Worm (Caenorhabditis elegans) whole organism, young adult: ENCODE results near the gene cin-4.
A peak's percentile ranks its signal among the peaks of the same experiment; 100 is the strongest.

Experiments used
- B0336.3 ChIP-seq: fragments of 200-800 bp; sonication (Bioruptor generic); IDR thresholded peaks from 2 replicates; pipeline ENCODE4 v1.3.6; 2022; ENCODE audit warnings: missing genetic modification characterization, missing compliant biosample characterization
- C06A6.2 ChIP-seq: fragments of 200-800 bp; sonication (Bioruptor generic); conservative IDR thresholded peaks from 2 replicates; pipeline ENCODE4 v1.3.6; 2022; ENCODE audit warnings: missing genetic modification characterization, missing compliant biosample characterization
- D2030.7 ChIP-seq: fragments of 200-800 bp; sonication (Bioruptor generic); IDR thresholded peaks from 2 replicates; pipeline ENCODE4 v1.3.6; 2022; ENCODE audit warnings: missing genetic modification reagents, missing genetic modification characterization, missing compliant biosample characterization
- F39B2.1 ChIP-seq: fragments of 200-800 bp; sonication (Bioruptor generic); IDR thresholded peaks from 2 replicates; pipeline ENCODE4 v1.3.6; 2022; ENCODE audit warnings: missing genetic modification reagents, missing genetic modification characterization, missing compliant biosample characterization
- F49E8.2 ChIP-seq: sonication (generic microtip); optimal IDR thresholded peaks from 3 replicates; lab custom pipeline; 2017; ENCODE audit warnings: missing genetic modification characterization, mild to moderate bottlenecking, missing compliant biosample characterization, antibody characterized with exemption, moderate library complexity; ENCODE audit not compliant: insufficient read depth
- F52B5.7 ChIP-seq: sonication (generic microtip); optimal IDR thresholded peaks from 2 replicates; lab custom pipeline; 2016; ENCODE audit warnings: mild to moderate bottlenecking, missing genetic modification characterization, missing compliant biosample characterization
- F57A8.1 ChIP-seq: fragments of 200-800 bp; sonication (Bioruptor generic); optimal IDR thresholded peaks from 2 replicates; lab custom pipeline; 2018; ENCODE audit warnings: mild to moderate bottlenecking, missing genetic modification characterization, moderate library complexity, missing compliant biosample characterization
- F57C9.4 ChIP-seq: sonication (generic microtip); optimal IDR thresholded peaks from 2 replicates; lab custom pipeline; 2017; ENCODE audit warnings: mild to moderate bottlenecking, missing genetic modification characterization, missing compliant biosample characterization
- T07F8.4 ChIP-seq: sonication (generic microtip); optimal IDR thresholded peaks from 2 replicates; lab custom pipeline; 2016; ENCODE audit warnings: mild to moderate bottlenecking, missing genetic modification characterization, moderate library complexity, missing compliant biosample characterization
- Y53F4B.3 ChIP-seq: fragments of 200-800 bp; sonication (Bioruptor generic); IDR thresholded peaks from 2 replicates; pipeline ENCODE4 v1.3.6; 2022; ENCODE audit warnings: missing genetic modification reagents, missing genetic modification characterization, missing compliant biosample characterization
- Y53G8AR.9 ChIP-seq: fragments of 200-800 bp; sonication (Bioruptor generic); conservative IDR thresholded peaks from 2 replicates; pipeline ENCODE4 v1.3.6; 2022; ENCODE audit warnings: missing genetic modification reagents, missing genetic modification characterization, missing compliant biosample characterization
- Y56A3A.18 ChIP-seq: fragments of 200-800 bp; sonication (Bioruptor generic); IDR thresholded peaks from 2 replicates; pipeline ENCODE4 v1.3.6; 2022; ENCODE audit warnings: missing genetic modification reagents, missing genetic modification characterization, missing compliant biosample characterization
- Y67H2A.10 ChIP-seq: fragments of 200-800 bp; sonication (Bioruptor generic); conservative IDR thresholded peaks from 2 replicates; pipeline ENCODE4 v1.3.6; 2022; ENCODE audit warnings: missing genetic modification reagents, missing genetic modification characterization, missing compliant biosample characterization
- ZK185.1 ChIP-seq: sonication (generic microtip); optimal IDR thresholded peaks from 2 replicates; lab custom pipeline; 2016; ENCODE audit warnings: mild to moderate bottlenecking, missing genetic modification characterization, missing compliant biosample characterization; ENCODE audit not compliant: poor library complexity, severe bottlenecking
- akir-1 ChIP-seq: fragments of 200-800 bp; sonication (Bioruptor generic); optimal IDR thresholded peaks from 2 replicates; lab custom pipeline; 2018; ENCODE audit warnings: mild to moderate bottlenecking, missing genetic modification characterization, moderate library complexity, missing compliant biosample characterization
- aptf-2 ChIP-seq: fragments of 200-800 bp; sonication (Bioruptor generic); conservative IDR thresholded peaks from 2 replicates; pipeline ENCODE4 v1.3.6; 2022; ENCODE audit warnings: missing genetic modification reagents, missing genetic modification characterization, missing compliant biosample characterization
- aptf-3 ChIP-seq: fragments of 200-800 bp; sonication (Bioruptor generic); IDR thresholded peaks from 2 replicates; pipeline ENCODE4 v1.3.6; 2022; ENCODE audit warnings: missing genetic modification characterization, missing compliant biosample characterization
- atf-7 ChIP-seq: sonication (generic microtip); optimal IDR thresholded peaks from 2 replicates; lab custom pipeline; 2017; ENCODE audit warnings: mild to moderate bottlenecking, missing genetic modification characterization, missing compliant biosample characterization
- attf-3 ChIP-seq: fragments of 200-800 bp; sonication (Bioruptor generic); conservative IDR thresholded peaks from 2 replicates; pipeline ENCODE4 v1.3.6; 2022; ENCODE audit warnings: missing genetic modification reagents, missing genetic modification characterization, missing compliant biosample characterization
- cebp-1 ChIP-seq, 2 experiments: fragments of 200-800 bp in 1 of 2; sonication (Bioruptor generic) in 1 of 2; sonication (generic microtip) in 1 of 2; IDR thresholded peaks in 1 of 2; optimal IDR thresholded peaks in 1 of 2; 2 replicates each; pipeline versions ENCODE4 v1.3.6 to Lab custom; 2017 to 2022; ENCODE audit warnings: missing compliant biosample characterization in 2 of 2, missing genetic modification characterization in 2 of 2, mild to moderate bottlenecking in 1 of 2, missing genetic modification reagents in 1 of 2, moderate library complexity in 1 of 2
- cebp-2 ChIP-seq: fragments of 200-800 bp; sonication (Bioruptor generic); IDR thresholded peaks from 2 replicates; pipeline ENCODE4 v1.3.6; 2022; ENCODE audit warnings: missing genetic modification characterization, missing compliant biosample characterization
- ceh-27 ChIP-seq: fragments of 200-800 bp; sonication (Bioruptor generic); optimal IDR thresholded peaks from 2 replicates; lab custom pipeline; 2018; ENCODE audit warnings: mild to moderate bottlenecking, missing genetic modification characterization, moderate library complexity, missing compliant biosample characterization
- ceh-40 ChIP-seq: fragments of 200-800 bp; sonication (Bioruptor generic); IDR thresholded peaks from 2 replicates; pipeline ENCODE4 v1.3.6; 2022; ENCODE audit warnings: missing genetic modification characterization, missing compliant biosample characterization
- chd-7 ChIP-seq: sonication (generic microtip); optimal IDR thresholded peaks from 2 replicates; lab custom pipeline; 2016; ENCODE audit warnings: mild to moderate bottlenecking, missing genetic modification characterization, moderate library complexity, missing compliant biosample characterization
- dpff-1 ChIP-seq: sonication (generic microtip); optimal IDR thresholded peaks from 2 replicates; lab custom pipeline; 2017; ENCODE audit warnings: mild to moderate bottlenecking, missing genetic modification characterization, missing compliant biosample characterization
- egl-44 ChIP-seq: fragments of 200-800 bp; sonication (Bioruptor generic); IDR thresholded peaks from 2 replicates; pipeline ENCODE4 v1.3.6; 2022; ENCODE audit warnings: missing genetic modification reagents, missing genetic modification characterization, missing compliant biosample characterization
- ets-4 ChIP-seq: fragments of 200-800 bp; sonication (Bioruptor generic); optimal IDR thresholded peaks from 2 replicates; lab custom pipeline; 2018; ENCODE audit warnings: mild to moderate bottlenecking, missing genetic modification characterization, missing compliant biosample characterization
- hmg-1.2 ChIP-seq: fragments of 200-800 bp; sonication (Bioruptor generic); IDR thresholded peaks from 2 replicates; pipeline ENCODE4 v1.3.6; 2022; ENCODE audit warnings: missing genetic modification reagents, missing genetic modification characterization, missing compliant biosample characterization
- let-607 ChIP-seq, 2 experiments: fragments of 200-800 bp in 1 of 2; sonication (Bioruptor generic) in 1 of 2; sonication (generic microtip) in 1 of 2; optimal IDR thresholded peaks; 2 replicates each; lab custom pipeline; 2016 to 2018; ENCODE audit warnings: mild to moderate bottlenecking in 2 of 2, missing compliant biosample characterization in 2 of 2, missing genetic modification characterization in 2 of 2, moderate library complexity in 2 of 2, missing genotype in 1 of 2
- lir-1 ChIP-seq: fragments of 200-800 bp; sonication (Bioruptor generic); conservative IDR thresholded peaks from 2 replicates; pipeline ENCODE4 v1.3.6; 2022; ENCODE audit warnings: missing genetic modification reagents, missing genetic modification characterization, missing compliant biosample characterization
- lsy-27 ChIP-seq: sonication (generic microtip); optimal IDR thresholded peaks from 2 replicates; lab custom pipeline; 2017; ENCODE audit warnings: missing genetic modification characterization, mild to moderate bottlenecking, missing compliant biosample characterization, antibody characterized with exemption, missing genotype, borderline replicate concordance; ENCODE audit not compliant: insufficient read depth
- madf-10 ChIP-seq: sonication (generic microtip); optimal IDR thresholded peaks from 2 replicates; lab custom pipeline; 2016; ENCODE audit warnings: mild to moderate bottlenecking, missing genetic modification characterization, missing compliant biosample characterization
- madf-3 ChIP-seq: fragments of 200-800 bp; sonication (Bioruptor generic); IDR thresholded peaks from 2 replicates; pipeline ENCODE4 v1.3.6; 2022; ENCODE audit warnings: missing genetic modification reagents, missing genetic modification characterization, missing compliant biosample characterization
- madf-8 ChIP-seq: fragments of 200-800 bp; sonication (Bioruptor generic); conservative IDR thresholded peaks from 2 replicates; pipeline ENCODE4 v1.3.6; 2022; ENCODE audit warnings: missing genetic modification reagents, missing genetic modification characterization, missing compliant biosample characterization
- mes-4 ChIP-seq: sonication (generic microtip); optimal IDR thresholded peaks from 2 replicates; lab custom pipeline; 2016; ENCODE audit warnings: missing genotype, missing genetic modification characterization, missing compliant biosample characterization
- nfyb-1 ChIP-seq: fragments of 200-800 bp; sonication (Bioruptor generic); IDR thresholded peaks from 2 replicates; pipeline ENCODE4 v1.3.6; 2022; ENCODE audit warnings: missing genetic modification reagents, missing genetic modification characterization, missing compliant biosample characterization
- nhr-179 ChIP-seq: sonication (generic microtip); optimal IDR thresholded peaks from 2 replicates; lab custom pipeline; 2016; ENCODE audit warnings: mild to moderate bottlenecking, missing genetic modification characterization, missing compliant biosample characterization
- nhr-27 ChIP-seq: fragments of 200-800 bp; sonication (Bioruptor generic); optimal IDR thresholded peaks from 2 replicates; lab custom pipeline; 2018; ENCODE audit warnings: mild to moderate bottlenecking, missing genetic modification characterization, moderate library complexity, missing compliant biosample characterization
- nhr-80 ChIP-seq: sonication (generic microtip); optimal IDR thresholded peaks from 2 replicates; lab custom pipeline; 2016; ENCODE audit warnings: missing genetic modification characterization, missing compliant biosample characterization
- nhr-90 ChIP-seq: sonication (generic microtip); optimal IDR thresholded peaks from 2 replicates; lab custom pipeline; 2016; ENCODE audit warnings: missing genotype, mild to moderate bottlenecking, missing genetic modification characterization, missing compliant biosample characterization
- pha-4 ChIP-seq: fragments of 150-350 bp; sonication (generic microtip); optimal IDR thresholded peaks from 2 replicates; lab custom pipeline; 2014; ENCODE audit warnings: missing biosample characterization, missing genetic modification reagents, missing genetic modification characterization
- snpc-3.4 ChIP-seq: sonication (generic microtip); optimal IDR thresholded peaks from 2 replicates; lab custom pipeline; 2017; ENCODE audit warnings: missing genetic modification characterization, mild to moderate bottlenecking, missing compliant biosample characterization, antibody characterized with exemption, moderate library complexity, missing genotype, missing genetic modification reagents
- snpc-4 ChIP-seq, 5 experiments: fragments of 150-350 bp in 1 of 5; sonication (generic microtip) in 4 of 5; optimal IDR thresholded peaks; 2 replicates each; lab custom pipeline; 2014 to 2018; ENCODE audit warnings: missing genetic modification characterization in 5 of 5, missing biosample characterization in 3 of 5, antibody characterized with exemption in 2 of 5, mild to moderate bottlenecking in 2 of 5, missing compliant biosample characterization in 2 of 5, missing genotype in 2 of 5, moderate library complexity in 2 of 5, missing genetic modification reagents in 1 of 5
- somi-1 ChIP-seq: fragments of 200-800 bp; sonication (Bioruptor generic); optimal IDR thresholded peaks from 2 replicates; lab custom pipeline; 2018; ENCODE audit warnings: mild to moderate bottlenecking, missing genetic modification characterization, missing compliant biosample characterization
- tbp1 ChIP-seq: fragments of 200-800 bp; sonication (Bioruptor generic); optimal IDR thresholded peaks from 2 replicates; lab custom pipeline; 2018; ENCODE audit warnings: mild to moderate bottlenecking, missing genetic modification characterization, missing compliant biosample characterization
- tlf-1 ChIP-seq: fragments of 200-800 bp; sonication (Bioruptor generic); optimal IDR thresholded peaks from 2 replicates; lab custom pipeline; 2018; ENCODE audit warnings: mild to moderate bottlenecking, missing genetic modification characterization, missing compliant biosample characterization
- ztf-22 ChIP-seq: fragments of 200-800 bp; sonication (Bioruptor generic); optimal IDR thresholded peaks from 2 replicates; lab custom pipeline; 2018; ENCODE audit warnings: mild to moderate bottlenecking, missing genetic modification characterization, moderate library complexity, missing compliant biosample characterization

Gene cin-4

DNA sequence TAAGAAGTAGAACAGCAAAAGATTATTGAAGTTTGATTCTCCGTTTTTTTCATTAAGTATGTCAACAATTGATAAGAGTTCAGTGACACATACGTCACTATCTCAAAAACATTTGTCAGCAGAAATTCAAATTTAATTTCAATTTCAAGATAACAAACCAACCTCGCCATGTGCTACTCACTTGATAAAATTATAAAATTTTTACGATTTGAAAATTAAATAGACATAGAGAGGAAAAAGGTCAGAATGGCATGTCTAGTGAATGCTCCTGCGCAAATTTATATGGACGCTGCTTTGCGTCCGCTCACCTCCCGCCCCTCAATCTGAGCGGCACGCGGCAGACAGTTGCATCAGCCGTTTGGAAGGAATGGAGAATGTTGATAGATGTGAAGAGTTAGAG is 22.1 kb downstream of the cin-4 start:
- TF ChIP-seq attf-3 (GFP tag; lab: Robert Waterston, UW) (no peak), snpc-3.4 (tag; lab: Kevin White, UChicago) (no peak), dpff-1 (tag; lab: Kevin White, UChicago) (no peak), let-607 (tag; optimal IDR thresholded peaks at IDR 0.05; lab: Kevin White, UChicago) (peak in 1 of 2 experiments; percentile 85), somi-1 (no peak), ztf-22 (GFP tag; lab: Kevin White, UChicago) (peak; percentile 79), F57C9.4 (tag; lab: Kevin White, UChicago) (no peak), nhr-80 (tag; lab: Kevin White, UChicago) (peak; percentile 98), B0336.3 (0 out of 2 replicates have a peak, but pooled peaks have one; percentile 44), C06A6.2 (GFP tag; lab: Robert Waterston, UW) (peak; percentile 39; the same call in 1 of the 2 replicates), F57A8.1 (GFP tag; lab: Kevin White, UChicago) (no peak), lsy-27 (tag; lab: Kevin White, UChicago) (no peak), nfyb-1 (GFP tag; lab: Robert Waterston, UW) (0 out of 2 replicates have a peak, but pooled peaks have one; percentile 47), ceh-27 (GFP tag; lab: Kevin White, UChicago) (no peak), cebp-2 (GFP tag; lab: Robert Waterston, UW) (no peak), aptf-2 (GFP tag; lab: Robert Waterston, UW) (no peak), nhr-27 (tag; lab: Kevin White, UChicago) (no peak), nhr-179 (no peak), Y56A3A.18 (GFP tag; lab: Robert Waterston, UW) (no peak), Y67H2A.10 (GFP tag; lab: Robert Waterston, UW) (no peak), T07F8.4 (tag; lab: Kevin White, UChicago) (no peak), atf-7 (tag; lab: Kevin White, UChicago) (peak; percentile 89), F49E8.2 (tag; lab: Kevin White, UChicago) (no peak), cebp-1 (GFP tag; IDR thresholded peaks at IDR 0.05; lab: Robert Waterston, UW) (no peak), cebp-1 (tag; optimal IDR thresholded peaks at IDR 0.05; lab: Kevin White, UChicago) (peak; percentile 41), Y53G8AR.9 (GFP tag; lab: Robert Waterston, UW) (no peak), snpc-4 (GFP tag; optimal IDR thresholded peaks at IDR 0.05; lab: Kevin White, UChicago) (no peak), snpc-4 (tag; optimal IDR thresholded peaks at IDR 0.05; lab: Kevin White, UChicago) (peak in 2 of 4 experiments; percentile 10 to 13), madf-3 (GFP tag; lab: Robert Waterston, UW) (no peak), chd-7 (tag; lab: Kevin White, UChicago) (peak; percentile 30), lir-1 (GFP tag; lab: Robert Waterston, UW) (no peak), madf-10 (tag; lab: Kevin White, UChicago) (peak; percentile 21), F39B2.1 (GFP tag; lab: Robert Waterston, UW) (no peak), tbp1 (peak; percentile 32), D2030.7 (GFP tag; lab: Robert Waterston, UW) (no peak), pha-4 (tag; lab: Kevin White, UChicago) (no peak), Y53F4B.3 (GFP tag; lab: Robert Waterston, UW) (no peak), madf-8 (GFP tag; lab: Robert Waterston, UW) (no peak), mes-4 (no peak), egl-44 (GFP tag; lab: Robert Waterston, UW) (no peak), tlf-1 (GFP tag; lab: Kevin White, UChicago) (no peak), hmg-1.2 (no peak), ets-4 (GFP tag; lab: Kevin White, UChicago) (no peak), akir-1 (GFP tag; lab: Kevin White, UChicago) (no peak), ceh-40 (GFP tag; lab: Robert Waterston, UW) (no peak), ZK185.1 (tag; lab: Kevin White, UChicago) (no peak), nhr-90 (tag; lab: Kevin White, UChicago) (peak; percentile 57), F52B5.7 (tag; lab: Kevin White, UChicago) (no peak), aptf-3 (GFP tag; lab: Robert Waterston, UW) (no peak)
